Fruit fly (Drosophila melanogaster) whole organism, embryonic: ENCODE data around the gene Tsp74F.
A peak's percentile ranks its signal among the peaks of the same experiment; 100 is the strongest.

Experiments used
- BEAF-32 ChIP-seq: fragments of 200-800 bp; sonication (Bioruptor generic); optimal IDR thresholded peaks from 3 replicates; lab custom pipeline; 2017; ENCODE audit warnings: missing biosample characterization, missing genetic modification characterization, mild to moderate bottlenecking, moderate library complexity, missing genetic modification reagents
- CG10209 ChIP-seq: fragments of 200-800 bp; sonication (Bioruptor generic); optimal IDR thresholded peaks from 3 replicates; lab custom pipeline; 2017; ENCODE audit warnings: missing biosample characterization, mild to moderate bottlenecking, missing genetic modification characterization, missing genetic modification reagents
- CG10267 ChIP-seq: fragments of 200-800 bp; sonication (Bioruptor generic); optimal IDR thresholded peaks from 2 replicates; lab custom pipeline; 2018; ENCODE audit warnings: missing biosample characterization, mild to moderate bottlenecking, missing genetic modification characterization, moderate library complexity
- CG11504 ChIP-seq: fragments of 200-800 bp; sonication (Bioruptor generic); optimal IDR thresholded peaks from 3 replicates; lab custom pipeline; 2019; ENCODE audit warnings: missing biosample characterization, mild to moderate bottlenecking, missing genetic modification characterization, moderate library complexity
- CG12104 ChIP-seq: fragments of 200-800 bp; sonication (Bioruptor generic); optimal IDR thresholded peaks from 3 replicates; lab custom pipeline; 2016; ENCODE audit warnings: missing biosample characterization, missing genetic modification characterization
- CG12299 ChIP-seq: fragments of 200-800 bp; sonication (Bioruptor generic); optimal IDR thresholded peaks from 2 replicates; lab custom pipeline; 2018; ENCODE audit warnings: missing biosample characterization, mild to moderate bottlenecking, missing genetic modification characterization
- CG12391 ChIP-seq: fragments of 200-800 bp; sonication (Bioruptor generic); optimal IDR thresholded peaks from 3 replicates; lab custom pipeline; 2018; ENCODE audit warnings: missing biosample characterization, mild to moderate bottlenecking, missing genetic modification characterization, moderate library complexity
- CG12659 ChIP-seq: fragments of 200-800 bp; sonication (Bioruptor generic); optimal IDR thresholded peaks from 3 replicates; lab custom pipeline; 2017; ENCODE audit warnings: mild to moderate bottlenecking, missing biosample characterization, missing genetic modification reagents, missing genetic modification characterization
- CG12769 ChIP-seq: fragments of 200-800 bp; sonication (Bioruptor generic); optimal IDR thresholded peaks from 2 replicates; lab custom pipeline; 2019; ENCODE audit warnings: missing biosample characterization, mild to moderate bottlenecking, missing genetic modification characterization, moderate library complexity
- CG17359 ChIP-seq: fragments of 200-800 bp; sonication (Bioruptor generic); optimal IDR thresholded peaks from 3 replicates; lab custom pipeline; 2018; ENCODE audit warnings: missing biosample characterization, mild to moderate bottlenecking, missing genetic modification characterization, moderate library complexity
- CG31441 ChIP-seq: fragments of 200-800 bp; sonication (Bioruptor generic); IDR thresholded peaks from 2 replicates; pipeline ENCODE4 v1.3.6; 2022; ENCODE audit warnings: missing biosample characterization, missing genetic modification characterization
- CG33557 ChIP-seq: fragments of 200-800 bp; sonication (Bioruptor generic); optimal IDR thresholded peaks from 2 replicates; lab custom pipeline; 2019; ENCODE audit warnings: missing biosample characterization, mild to moderate bottlenecking, missing genetic modification characterization, moderate library complexity
- CG34224 ChIP-seq: fragments of 200-800 bp; sonication (Bioruptor generic); IDR thresholded peaks from 3 replicates; pipeline ENCODE4 v1.3.6; 2022; ENCODE audit warnings: missing biosample characterization, missing genetic modification characterization; ENCODE audit not compliant: partially characterized antibody
- CG34376 ChIP-seq: fragments of 200-800 bp; sonication (Bioruptor generic); optimal IDR thresholded peaks from 2 replicates; lab custom pipeline; 2018; ENCODE audit warnings: missing biosample characterization, mild to moderate bottlenecking, missing genetic modification characterization
- CG42726 ChIP-seq: fragments of 200-800 bp; sonication (Bioruptor generic); IDR thresholded peaks from 2 replicates; pipeline ENCODE4 v1.3.6; 2022; ENCODE audit warnings: missing biosample characterization, missing genetic modification characterization; ENCODE audit not compliant: partially characterized antibody
- CG4424 ChIP-seq: fragments of 200-800 bp; sonication (Bioruptor generic); optimal IDR thresholded peaks from 3 replicates; lab custom pipeline; 2016; ENCODE audit warnings: missing biosample characterization, missing genetic modification characterization
- CG6813 ChIP-seq: fragments of 200-800 bp; sonication (Bioruptor generic); optimal IDR thresholded peaks from 2 replicates; lab custom pipeline; 2017; ENCODE audit warnings: missing biosample characterization, missing genetic modification characterization, mild to moderate bottlenecking, moderate library complexity, missing genetic modification reagents
- CoRest ChIP-seq: fragments of 200-800 bp; sonication (Bioruptor generic); optimal IDR thresholded peaks from 3 replicates; lab custom pipeline; 2018; ENCODE audit warnings: missing biosample characterization, mild to moderate bottlenecking, missing genetic modification characterization, moderate library complexity
- Doc3 ChIP-seq: fragments of 200-800 bp; sonication (Bioruptor generic); IDR thresholded peaks from 3 replicates; pipeline ENCODE4 v1.3.6; 2022; ENCODE audit warnings: missing biosample characterization, missing genetic modification characterization; ENCODE audit not compliant: partially characterized antibody
- E2f2 ChIP-seq: fragments of 200-800 bp; sonication (Bioruptor generic); IDR thresholded peaks from 2 replicates; pipeline ENCODE4 v1.3.6; 2022; ENCODE audit warnings: missing biosample characterization, missing genetic modification characterization
- Fer1 ChIP-seq: fragments of 200-800 bp; sonication (Bioruptor generic); optimal IDR thresholded peaks from 2 replicates; lab custom pipeline; 2017; ENCODE audit warnings: missing biosample characterization, mild to moderate bottlenecking, missing genetic modification characterization
- Fer2 ChIP-seq: fragments of 200-800 bp; sonication (Bioruptor generic); optimal IDR thresholded peaks from 2 replicates; lab custom pipeline; 2018; ENCODE audit warnings: missing biosample characterization, mild to moderate bottlenecking, missing genetic modification characterization, moderate library complexity
- Gsc ChIP-seq: fragments of 200-800 bp; sonication (Bioruptor generic); IDR thresholded peaks from 2 replicates; pipeline ENCODE4 v1.3.6; 2022; ENCODE audit warnings: missing biosample characterization, missing genetic modification characterization
- HLH4C ChIP-seq: fragments of 200-800 bp; sonication (Bioruptor generic); IDR thresholded peaks from 3 replicates; pipeline ENCODE4 v1.3.6; 2022; ENCODE audit warnings: missing biosample characterization, missing genetic modification characterization; ENCODE audit not compliant: partially characterized antibody
- Hmr ChIP-seq: fragments of 200-800 bp; sonication (Bioruptor generic); optimal IDR thresholded peaks from 3 replicates; lab custom pipeline; 2017; ENCODE audit warnings: mild to moderate bottlenecking, missing biosample characterization, missing genetic modification reagents, missing genetic modification characterization
- Mad ChIP-seq: fragments of 200-800 bp; sonication (Bioruptor generic); optimal IDR thresholded peaks from 2 replicates; lab custom pipeline; 2016; ENCODE audit warnings: missing biosample characterization, missing genetic modification characterization
- Neu2 ChIP-seq: fragments of 200-800 bp; sonication (Bioruptor generic); optimal IDR thresholded peaks from 3 replicates; lab custom pipeline; 2016; ENCODE audit warnings: missing biosample characterization, missing genetic modification characterization, borderline replicate concordance
- Nf-YC ChIP-seq: fragments of 200-800 bp; optimal IDR thresholded peaks from 3 replicates; lab custom pipeline; 2019; ENCODE audit warnings: missing biosample characterization, mild to moderate bottlenecking, missing genetic modification characterization, moderate library complexity
- NfI ChIP-seq: fragments of 200-800 bp; sonication (Bioruptor generic); optimal IDR thresholded peaks from 3 replicates; lab custom pipeline; 2018; ENCODE audit warnings: missing biosample characterization, mild to moderate bottlenecking, missing genetic modification characterization, moderate library complexity
- Opbp ChIP-seq: fragments of 200-800 bp; sonication (Bioruptor generic); IDR thresholded peaks from 3 replicates; pipeline ENCODE4 v1.3.6; 2022; ENCODE audit warnings: missing biosample characterization, missing genetic modification characterization; ENCODE audit not compliant: partially characterized antibody
- Trl ChIP-seq, 3 experiments: fragments of >200 bp in 2 of 3; fragments of 200-800 bp in 1 of 3; sonication (Bioruptor generic) in 1 of 3; optimal IDR thresholded peaks; 2 replicates in 1 of 3; 3 replicates in 2 of 3; lab custom pipeline; 2016 to 2017; ENCODE audit warnings: missing biosample characterization in 1 of 3, missing genetic modification characterization in 1 of 3
- Xbp1 ChIP-seq: fragments of 200-800 bp; sonication (Bioruptor generic); optimal IDR thresholded peaks from 3 replicates; lab custom pipeline; 2016; ENCODE audit warnings: missing biosample characterization, mild to moderate bottlenecking, missing genetic modification characterization
- ac ChIP-seq: fragments of 200-800 bp; sonication (Bioruptor generic); optimal IDR thresholded peaks from 3 replicates; lab custom pipeline; 2017; ENCODE audit warnings: missing biosample characterization, mild to moderate bottlenecking, missing genetic modification characterization
- ara ChIP-seq: fragments of 200-800 bp; sonication (Bioruptor generic); IDR thresholded peaks from 2 replicates; pipeline ENCODE4 v1.3.6; 2022; ENCODE audit warnings: missing biosample characterization, missing genetic modification characterization
- ase ChIP-seq: fragments of 200-800 bp; sonication (Bioruptor generic); IDR thresholded peaks from 3 replicates; pipeline ENCODE4 v1.3.6; 2022; ENCODE audit warnings: missing biosample characterization, missing genetic modification characterization
- fd102C ChIP-seq: fragments of 200-800 bp; sonication (Bioruptor generic); optimal IDR thresholded peaks from 2 replicates; lab custom pipeline; 2018; ENCODE audit warnings: missing biosample characterization, mild to moderate bottlenecking, missing genetic modification characterization, moderate library complexity
- inv ChIP-seq: fragments of 200-800 bp; sonication (Bioruptor generic); IDR thresholded peaks from 2 replicates; pipeline ENCODE4 v1.3.6; 2022; ENCODE audit warnings: missing biosample characterization, missing genetic modification characterization; ENCODE audit not compliant: partially characterized antibody
- knrl ChIP-seq: fragments of 200-800 bp; sonication (Bioruptor generic); IDR thresholded peaks from 3 replicates; pipeline ENCODE4 v1.3.6; 2022; ENCODE audit warnings: missing biosample characterization, missing genetic modification characterization; ENCODE audit not compliant: partially characterized antibody
- mirr ChIP-seq: fragments of 200-800 bp; sonication (Bioruptor generic); optimal IDR thresholded peaks from 3 replicates; lab custom pipeline; 2018; ENCODE audit warnings: missing biosample characterization, mild to moderate bottlenecking, missing genetic modification characterization
- pum ChIP-seq: fragments of 200-800 bp; sonication (Bioruptor generic); optimal IDR thresholded peaks from 2 replicates; lab custom pipeline; 2016; ENCODE audit warnings: missing biosample characterization, missing genetic modification characterization
- salm ChIP-seq: fragments of 200-800 bp; sonication (Bioruptor generic); optimal IDR thresholded peaks from 2 replicates; lab custom pipeline; 2018; ENCODE audit warnings: missing biosample characterization, mild to moderate bottlenecking, missing genetic modification characterization
- sr ChIP-seq: fragments of 200-800 bp; sonication (Bioruptor generic); IDR thresholded peaks from 3 replicates; pipeline ENCODE4 v1.3.6; 2022; ENCODE audit warnings: missing biosample characterization, missing genetic modification characterization
- stwl ChIP-seq: fragments of 200-800 bp; sonication (Bioruptor generic); optimal IDR thresholded peaks from 3 replicates; lab custom pipeline; 2018; ENCODE audit warnings: missing biosample characterization, mild to moderate bottlenecking, missing genetic modification characterization, moderate library complexity
- sug ChIP-seq: fragments of 200-800 bp; optimal IDR thresholded peaks from 2 replicates; lab custom pipeline; 2019; ENCODE audit warnings: missing biosample characterization, mild to moderate bottlenecking, missing genetic modification characterization, moderate library complexity
- unpg ChIP-seq: fragments of 200-800 bp; sonication (Bioruptor generic); optimal IDR thresholded peaks from 3 replicates; lab custom pipeline; 2018; ENCODE audit warnings: missing biosample characterization, mild to moderate bottlenecking, missing genetic modification characterization, moderate library complexity
- vfl ChIP-seq: fragments of 200-800 bp; sonication (Bioruptor generic); optimal IDR thresholded peaks from 2 replicates; lab custom pipeline; 2016; ENCODE audit warnings: missing biosample characterization, missing genetic modification characterization

Gene Tsp74F

DNA sequence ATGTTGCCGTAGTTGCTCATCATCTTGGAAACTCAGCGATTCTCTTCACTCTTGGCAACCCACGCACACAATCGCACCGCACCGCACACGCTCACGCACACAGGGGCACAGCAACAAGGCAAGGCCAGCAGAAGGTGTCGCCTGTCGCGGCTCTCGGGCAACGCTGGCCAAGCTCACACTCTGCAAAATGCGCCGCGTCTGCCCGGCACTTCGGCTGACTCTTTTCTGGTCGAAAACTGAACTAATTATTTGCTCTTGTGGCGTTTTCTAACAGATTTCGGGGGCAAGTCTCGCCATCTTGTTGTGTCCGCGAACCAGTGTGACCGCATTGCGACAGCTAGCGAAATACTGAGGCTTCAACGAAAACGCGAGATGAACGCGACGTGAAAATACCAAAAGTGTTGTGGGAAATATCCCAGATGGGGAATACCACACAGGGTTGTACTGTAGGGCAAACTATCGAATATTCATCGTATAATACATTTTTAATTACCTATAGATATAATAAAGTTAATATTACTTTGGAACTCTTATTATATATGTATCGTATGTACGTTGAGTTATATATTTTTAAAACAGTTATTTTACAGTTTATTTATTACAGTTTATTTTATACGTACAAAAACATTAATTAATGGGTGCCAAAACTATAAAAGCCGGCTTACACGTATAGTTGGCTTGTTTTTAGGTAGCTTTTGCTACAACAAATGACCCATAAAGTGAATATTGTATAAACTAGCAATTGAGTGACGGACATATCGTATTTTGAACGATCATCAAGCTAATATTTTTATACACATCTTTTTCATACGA lies 49.3 kb downstream of the Tsp74F start, which contains the start of the genes MED19 and CG7430 (continued):
- TF ChIP-seq CG12104 (GFP tag; lab: Kevin White, UChicago) (peak; percentile 10), fd102C (GFP tag; lab: Kevin White, UChicago) (no peak), CG12391 (peak; percentile 22), vfl (no peak), CG34224 (GFP tag; lab: Robert Waterston, UW) (peak; percentile 28; the same call in 1 of the 3 replicates), CG31441 (GFP tag; lab: Robert Waterston, UW) (peak; percentile 43), CG4424 (peak; percentile 9), CG12659 (GFP tag; lab: Kevin White, UChicago) (peak; percentile 73), Doc3 (GFP tag; lab: Robert Waterston, UW) (peak; percentile 17; the same call in 2 of the 3 replicates), sr (peak; percentile 65; the same call in 2 of the 3 replicates), CG12769 (no peak), CG10267 (tag; lab: Kevin White, UChicago) (peak; percentile 21), unpg (GFP tag; lab: Kevin White, UChicago) (peak; percentile 35), ac (GFP tag; lab: Kevin White, UChicago) (peak; percentile 34), Trl (optimal IDR thresholded peaks at IDR 0.05; lab: Kevin White, UChicago) (peak in 1 of 2 experiments; percentile 26), Trl (GFP tag; optimal IDR thresholded peaks at IDR 0.05; lab: Kevin White, UChicago) (no peak), CG34376 (GFP tag; lab: Kevin White, UChicago) (peak; percentile 50), sug (no peak), Opbp (peak; percentile 60; the same call in 2 of the 3 replicates), stwl (tag; lab: Kevin White, UChicago) (peak; percentile 36), NfI (GFP tag; lab: Kevin White, UChicago) (peak; percentile 1), Neu2 (GFP tag; lab: Kevin White, UChicago) (no peak), knrl (GFP tag; lab: Robert Waterston, UW) (peak; percentile 44; the same call in 2 of the 3 replicates), CG12299 (tag; lab: Kevin White, UChicago) (no peak), Fer1 (peak; percentile 70), HLH4C (GFP tag; lab: Robert Waterston, UW) (peak; percentile 48), E2f2 (peak; percentile 32), mirr (GFP tag; lab: Kevin White, UChicago) (peak; percentile 48), inv (GFP tag; lab: Robert Waterston, UW) (0 out of 2 replicates have a peak, but pooled peaks have one; percentile 11), ara (GFP tag; lab: Robert Waterston, UW) (no peak), Gsc (GFP tag; lab: Robert Waterston, UW) (no peak), ase (GFP tag; lab: Robert Waterston, UW) (no peak), CG11504 (tag; lab: Kevin White, UChicago) (no peak), Xbp1 (GFP tag; lab: Kevin White, UChicago) (peak; percentile 14), CG6813 (GFP tag; lab: Kevin White, UChicago) (no peak), Nf-YC (tag; lab: Kevin White, UChicago) (peak; percentile 2), BEAF-32 (peak; percentile 80), pum (GFP tag; lab: Kevin White, UChicago) (no peak), CG10209 (GFP tag; lab: Kevin White, UChicago) (no peak), Mad (GFP tag; lab: Kevin White, UChicago) (no peak), CoRest (peak; percentile 46), salm (peak; percentile 28), CG42726 (GFP tag; lab: Robert Waterston, UW) (peak; percentile 49; the same call in 1 of the 2 replicates), CG33557 (GFP tag; lab: Kevin White, UChicago) (peak; percentile 21), CG17359 (peak; percentile 12), Fer2 (no peak), Hmr (GFP tag; lab: Kevin White, UChicago) (peak; percentile 45)
